Worm (Caenorhabditis elegans) whole organism, L1 larva: Measurements from ENCODE around the gene C54C6.4.
A peak's percentile ranks its signal among the peaks of the same experiment; 100 is the strongest.

Experiments
- C04F5.9 ChIP-seq: sonication (generic microtip); optimal IDR thresholded peaks from 2 replicates; lab custom pipeline; 2016; ENCODE audit warnings: missing genetic modification characterization, missing compliant biosample characterization
- C16A3.4 ChIP-seq: fragments of 150-350 bp; optimal IDR thresholded peaks from 2 replicates; lab custom pipeline; 2014; ENCODE audit warnings: missing biosample characterization, missing genetic modification characterization
- Y116A8C.19 ChIP-seq: sonication (generic microtip); optimal IDR thresholded peaks from 2 replicates; lab custom pipeline; 2016; ENCODE audit warnings: missing compliant biosample characterization, missing genetic modification characterization, borderline replicate concordance
- ama-1 ChIP-seq: fragments of 150-350 bp; optimal IDR thresholded peaks from 2 replicates; lab custom pipeline; 2014
- ceh-8 ChIP-seq: fragments of 200-800 bp; sonication (Bioruptor generic); optimal IDR thresholded peaks from 2 replicates; lab custom pipeline; 2018; ENCODE audit warnings: mild to moderate bottlenecking, missing genetic modification characterization, moderate library complexity, missing compliant biosample characterization
- ceh-82 ChIP-seq, 3 experiments: fragments of 150-350 bp in 1 of 3; sonication (generic microtip) in 2 of 3; optimal IDR thresholded peaks; 2 replicates each; lab custom pipeline; 2014 to 2017; ENCODE audit warnings: missing biosample characterization in 3 of 3, missing genetic modification characterization in 3 of 3
- ceh-90 ChIP-seq: sonication (generic microtip); optimal IDR thresholded peaks from 2 replicates; lab custom pipeline; 2016; ENCODE audit warnings: missing genetic modification characterization, missing compliant biosample characterization
- dpl-1 ChIP-seq, 3 experiments: fragments of 150-350 bp in 2 of 3; sonication (generic microtip) in 1 of 3; optimal IDR thresholded peaks; 2 replicates each; lab custom pipeline; 2014 to 2017; ENCODE audit warnings: missing biosample characterization in 3 of 3, missing genetic modification characterization in 3 of 3, missing genetic modification reagents in 3 of 3
- dsc-1 ChIP-seq: sonication (generic microtip); optimal IDR thresholded peaks from 2 replicates; lab custom pipeline; 2016; ENCODE audit warnings: mild to moderate bottlenecking, missing genetic modification characterization, missing compliant biosample characterization
- elt-2 ChIP-seq: sonication (generic microtip); optimal IDR thresholded peaks from 2 replicates; lab custom pipeline; 2016; ENCODE audit warnings: missing genetic modification characterization, mild to moderate bottlenecking, inconsistent platforms, missing compliant biosample characterization, missing genetic modification reagents
- ets-5 ChIP-seq: fragments of 200-800 bp; sonication (Bioruptor generic); IDR thresholded peaks from 2 replicates; pipeline ENCODE4 v1.3.6; 2022; ENCODE audit warnings: missing genetic modification characterization, missing compliant biosample characterization
- fkh-8 ChIP-seq: sonication (generic microtip); optimal IDR thresholded peaks from 2 replicates; lab custom pipeline; 2016; ENCODE audit warnings: mild to moderate bottlenecking, missing genetic modification characterization, missing compliant biosample characterization
- grh-1 ChIP-seq: fragments of 200-800 bp; sonication (Bioruptor generic); IDR thresholded peaks from 2 replicates; pipeline ENCODE4 v1.3.6; 2022; ENCODE audit warnings: missing genetic modification reagents, missing genetic modification characterization, missing compliant biosample characterization
- hlh-17 ChIP-seq: fragments of 200-800 bp; sonication (Bioruptor generic); optimal IDR thresholded peaks from 2 replicates; lab custom pipeline; 2018; ENCODE audit warnings: missing genetic modification characterization, mild to moderate bottlenecking, missing compliant biosample characterization, moderate library complexity, borderline replicate concordance
- hlh-4 ChIP-seq: sonication (generic microtip); optimal IDR thresholded peaks from 2 replicates; lab custom pipeline; 2016; ENCODE audit warnings: mild to moderate bottlenecking, missing genetic modification characterization, missing compliant biosample characterization
- hpl-2 ChIP-seq: fragments of 150-350 bp; optimal IDR thresholded peaks from 2 replicates; lab custom pipeline; 2014; ENCODE audit warnings: missing biosample characterization, missing genetic modification reagents, missing genetic modification characterization
- lin-14 ChIP-seq: fragments of 200-800 bp; sonication (Bioruptor generic); optimal IDR thresholded peaks from 2 replicates; lab custom pipeline; 2018; ENCODE audit warnings: mild to moderate bottlenecking, missing genetic modification characterization, moderate library complexity, missing compliant biosample characterization
- lin-15B ChIP-seq: fragments of 150-350 bp; sonication (generic microtip); optimal IDR thresholded peaks from 3 replicates; lab custom pipeline; 2014; ENCODE audit warnings: missing biosample characterization, missing genetic modification characterization
- lin-35 ChIP-seq, 2 experiments: fragments of 150-350 bp; optimal IDR thresholded peaks; 2 replicates each; lab custom pipeline; 2014; ENCODE audit warnings: missing biosample characterization in 2 of 2, missing genetic modification characterization in 2 of 2, missing genetic modification reagents in 2 of 2
- mab-9 ChIP-seq: fragments of 200-800 bp; sonication (Bioruptor generic); IDR thresholded peaks from 2 replicates; pipeline ENCODE4 v1.3.6; 2022; ENCODE audit warnings: missing genetic modification reagents, missing genetic modification characterization, missing compliant biosample characterization
- mef-2 ChIP-seq: fragments of 150-350 bp; optimal IDR thresholded peaks from 2 replicates; lab custom pipeline; 2014; ENCODE audit warnings: missing biosample characterization, missing genetic modification characterization
- mep-1 ChIP-seq: fragments of 150-350 bp; optimal IDR thresholded peaks from 2 replicates; lab custom pipeline; 2014; ENCODE audit warnings: missing biosample characterization, missing genetic modification characterization
- nhr-11 ChIP-seq: fragments of 150-350 bp; optimal IDR thresholded peaks from 2 replicates; lab custom pipeline; 2014; ENCODE audit warnings: missing biosample characterization, missing genetic modification characterization
- nhr-12 ChIP-seq: sonication (generic microtip); optimal IDR thresholded peaks from 2 replicates; lab custom pipeline; 2017; ENCODE audit warnings: missing biosample characterization, missing genetic modification characterization
- nhr-20 ChIP-seq: sonication (generic microtip); optimal IDR thresholded peaks from 2 replicates; lab custom pipeline; 2016; ENCODE audit warnings: mild to moderate bottlenecking, missing genetic modification characterization, missing compliant biosample characterization
- nhr-237 ChIP-seq: fragments of 150-350 bp; optimal IDR thresholded peaks from 2 replicates; lab custom pipeline; 2014; ENCODE audit warnings: missing biosample characterization, missing genetic modification characterization
- nhr-71 ChIP-seq: sonication (generic microtip); optimal IDR thresholded peaks from 2 replicates; lab custom pipeline; 2016; ENCODE audit warnings: mild to moderate bottlenecking, missing genetic modification characterization, moderate library complexity, missing compliant biosample characterization
- nhr-76 ChIP-seq: sonication (generic microtip); optimal IDR thresholded peaks from 2 replicates; lab custom pipeline; 2017; ENCODE audit warnings: missing biosample characterization, missing genetic modification characterization
- nhr-84 ChIP-seq: sonication (generic microtip); optimal IDR thresholded peaks from 2 replicates; lab custom pipeline; 2017; ENCODE audit warnings: missing biosample characterization, missing genetic modification characterization
- nhr-90 ChIP-seq: sonication (generic microtip); optimal IDR thresholded peaks from 2 replicates; lab custom pipeline; 2016; ENCODE audit warnings: mild to moderate bottlenecking, missing genetic modification characterization, missing compliant biosample characterization; ENCODE audit not compliant: poor library complexity
- pax-3 ChIP-seq: fragments of 200-800 bp; sonication (Bioruptor generic); optimal IDR thresholded peaks from 2 replicates; lab custom pipeline; 2018; ENCODE audit warnings: mild to moderate bottlenecking, missing genetic modification characterization, moderate library complexity, missing compliant biosample characterization
- pqm-1 ChIP-seq: sonication (generic microtip); optimal IDR thresholded peaks from 3 replicates; lab custom pipeline; 2017; ENCODE audit warnings: missing biosample characterization, missing genetic modification characterization
- skn-1 ChIP-seq: fragments of 150-350 bp; optimal IDR thresholded peaks from 2 replicates; lab custom pipeline; 2014; ENCODE audit warnings: missing biosample characterization, missing genetic modification characterization
- snpc-4 ChIP-seq: fragments of 150-350 bp; optimal IDR thresholded peaks from 2 replicates; lab custom pipeline; 2014; ENCODE audit warnings: missing biosample characterization, missing genetic modification characterization
- sptf-1 ChIP-seq: fragments of 150-350 bp; optimal IDR thresholded peaks from 2 replicates; lab custom pipeline; 2014; ENCODE audit warnings: missing biosample characterization, missing genetic modification characterization
- sup-37 ChIP-seq: fragments of 200-800 bp; sonication (Bioruptor generic); optimal IDR thresholded peaks from 2 replicates; lab custom pipeline; 2018; ENCODE audit warnings: mild to moderate bottlenecking, missing genetic modification characterization, missing compliant biosample characterization
- tbx-2 ChIP-seq: sonication (generic microtip); optimal IDR thresholded peaks from 2 replicates; lab custom pipeline; 2016; ENCODE audit warnings: missing genetic modification characterization, missing compliant biosample characterization
- tlp-1 ChIP-seq: fragments of 150-350 bp; optimal IDR thresholded peaks from 2 replicates; lab custom pipeline; 2014; ENCODE audit warnings: missing biosample characterization, missing genetic modification characterization
- unc-130 ChIP-seq: fragments of 150-350 bp; optimal IDR thresholded peaks from 2 replicates; lab custom pipeline; 2017; ENCODE audit warnings: missing biosample characterization, missing genetic modification characterization, inconsistent platforms
- unc-30 ChIP-seq: sonication (generic microtip); optimal IDR thresholded peaks from 2 replicates; lab custom pipeline; 2017; ENCODE audit warnings: missing biosample characterization, missing genetic modification characterization
- unc-62 ChIP-seq: fragments of 150-350 bp; optimal IDR thresholded peaks from 2 replicates; lab custom pipeline; 2014; ENCODE audit warnings: missing biosample characterization, missing genetic modification reagents, missing genetic modification characterization
- unc-86 ChIP-seq: sonication (generic microtip); optimal IDR thresholded peaks from 2 replicates; lab custom pipeline; 2016; ENCODE audit warnings: missing genetic modification characterization, missing compliant biosample characterization
- unc-98 ChIP-seq: fragments of 200-800 bp; sonication (Bioruptor generic); IDR thresholded peaks from 2 replicates; pipeline ENCODE4 v1.3.6; 2022; ENCODE audit warnings: missing genetic modification characterization, missing compliant biosample characterization
- zag-1 ChIP-seq: fragments of 150-350 bp; optimal IDR thresholded peaks from 2 replicates; lab custom pipeline; 2014; ENCODE audit warnings: missing biosample characterization, missing genetic modification characterization
- zip-4 ChIP-seq: fragments of 200-800 bp; sonication (Bioruptor generic); optimal IDR thresholded peaks from 2 replicates; lab custom pipeline; 2018; ENCODE audit warnings: mild to moderate bottlenecking, missing genetic modification characterization, moderate library complexity, missing compliant biosample characterization
- ztf-4 ChIP-seq: fragments of 150-350 bp; optimal IDR thresholded peaks from 2 replicates; lab custom pipeline; 2014; ENCODE audit warnings: missing biosample characterization, missing genetic modification characterization

C54C6.4 gene

ce11 chrIII:3540424-3540823, 13.0 kb upstream of the C54C6.4 start (continued):
- TF ChIP-seq nhr-71 (peak; percentile 86), grh-1 (GFP tag; lab: Robert Waterston, UW) (no peak), snpc-4 (tag; lab: Kevin White, UChicago) (peak; percentile 2), skn-1 (tag; lab: Kevin White, UChicago) (peak; percentile 58), sup-37 (GFP tag; lab: Kevin White, UChicago) (no peak), ceh-82 (tag; optimal IDR thresholded peaks at IDR 0.05; lab: Kevin White, UChicago) (peak in 1 of 3 experiments; percentile 29), hpl-2 (GFP tag; lab: Kevin White, UChicago) (peak; percentile 49), fkh-8 (tag; lab: Kevin White, UChicago) (peak; percentile 84), tlp-1 (tag; lab: Kevin White, UChicago) (no peak), lin-14 (GFP tag; lab: Kevin White, UChicago) (peak; percentile 75), dpl-1 (GFP tag; optimal IDR thresholded peaks at IDR 0.05; lab: Kevin White, UChicago) (peak; percentile 53 to 64 (median 63)), ceh-90 (tag; lab: Kevin White, UChicago) (peak; percentile 51), pax-3 (tag; lab: Kevin White, UChicago) (peak; percentile 85), nhr-76 (no peak), unc-130 (tag; lab: Kevin White, UChicago) (no peak), unc-30 (no peak), hlh-4 (tag; lab: Kevin White, UChicago) (no peak), ama-1 (no peak), mef-2 (no peak), Y116A8C.19 (tag; lab: Kevin White, UChicago) (no peak), elt-2 (tag; lab: Kevin White, UChicago) (peak; percentile 43), sptf-1 (no peak), ets-5 (no peak), C16A3.4 (tag; lab: Kevin White, UChicago) (peak; percentile 80), mab-9 (GFP tag; lab: Robert Waterston, UW) (no peak), nhr-20 (tag; lab: Kevin White, UChicago) (peak; percentile 84), nhr-90 (tag; lab: Kevin White, UChicago) (peak; percentile 85), unc-98 (peak; percentile 70), C04F5.9 (tag; lab: Kevin White, UChicago) (peak; percentile 36), pqm-1 (tag; lab: Kevin White, UChicago) (no peak), ceh-8 (GFP tag; lab: Kevin White, UChicago) (peak; percentile 34), ztf-4 (tag; lab: Kevin White, UChicago) (no peak), dsc-1 (tag; lab: Kevin White, UChicago) (peak; percentile 65), zag-1 (tag; lab: Kevin White, UChicago) (no peak), zip-4 (GFP tag; lab: Kevin White, UChicago) (no peak), lin-15B (tag; lab: Kevin White, UChicago) (peak; percentile 62), nhr-11 (tag; lab: Kevin White, UChicago) (no peak), lin-35 (GFP tag; optimal IDR thresholded peaks at IDR 0.05; lab: Kevin White, UChicago) (peak; percentile 59 to 85), unc-62 (no peak), tbx-2 (peak; percentile 77)

- TF ChIP-seq unc-30 (no peak), unc-86 (tag; lab: Kevin White, UChicago) (no peak), nhr-237 (no peak), nhr-84 (no peak), mep-1 (tag; lab: Kevin White, UChicago) (no peak), pqm-1 (tag; lab: Kevin White, UChicago) (no peak), lin-15B (tag; lab: Kevin White, UChicago) (no peak), sup-37 (GFP tag; lab: Kevin White, UChicago) (no peak), nhr-12 (tag; lab: Kevin White, UChicago) (no peak), hlh-4 (tag; lab: Kevin White, UChicago) (no peak), unc-62 (no peak), hlh-17 (GFP tag; lab: Kevin White, UChicago) (no peak)
These were observed 12.4 kb upstream of the C54C6.4 start for ce11 chrIII:3541093-3541492.
